Worm (Caenorhabditis elegans) whole organism, midembryonic: ENCODE results near the gene pho-6.

Experiments
- T22C8.4 ChIP-seq: fragments of 200-800 bp; sonication (Bioruptor generic); IDR thresholded peaks from 2 replicates; pipeline ENCODE4 v1.3.6; 2022; ENCODE audit warnings: missing genetic modification characterization, missing compliant biosample characterization
- flt-1 ChIP-seq: fragments of 200-800 bp; sonication (Bioruptor generic); IDR thresholded peaks from 2 replicates; pipeline ENCODE4 v1.3.6; 2022; ENCODE audit warnings: missing genetic modification characterization, missing compliant biosample characterization
- klf-2 ChIP-seq: fragments of 200-800 bp; sonication (Bioruptor generic); conservative IDR thresholded peaks from 2 replicates; pipeline ENCODE4 v1.3.6; 2022; ENCODE audit warnings: missing genetic modification reagents, missing genetic modification characterization, missing compliant biosample characterization
- med-1 ChIP-seq: sonication (generic microtip); optimal IDR thresholded peaks from 2 replicates; lab custom pipeline; 2017; ENCODE audit warnings: missing genetic modification characterization, mild to moderate bottlenecking, missing compliant biosample characterization, antibody characterized with exemption, missing genetic modification reagents; ENCODE audit not compliant: insufficient read depth
- ref-1 ChIP-seq: fragments of 200-800 bp; sonication (Bioruptor generic); conservative IDR thresholded peaks from 2 replicates; pipeline ENCODE4 v1.3.6; 2022; ENCODE audit warnings: missing genetic modification reagents, missing genetic modification characterization, missing compliant biosample characterization
- tab-1 ChIP-seq: fragments of 200-800 bp; sonication (Bioruptor generic); IDR thresholded peaks from 2 replicates; pipeline ENCODE4 v1.3.6; 2022; ENCODE audit warnings: missing genetic modification characterization, missing compliant biosample characterization
- ztf-23 ChIP-seq: fragments of 200-800 bp; sonication (Bioruptor generic); IDR thresholded peaks from 2 replicates; pipeline ENCODE4 v1.3.6; 2022; ENCODE audit warnings: missing genetic modification reagents, missing genetic modification characterization, missing compliant biosample characterization
- ztf-29 ChIP-seq: fragments of 200-800 bp; sonication (Bioruptor generic); IDR thresholded peaks from 2 replicates; pipeline ENCODE4 v1.3.6; 2022; ENCODE audit warnings: missing genetic modification reagents, missing genetic modification characterization, missing compliant biosample characterization

- TF ChIP-seq ztf-23 (no peak), T22C8.4 (no peak), med-1 (GFP tag; lab: Kevin White, UChicago) (no peak), tab-1 (GFP tag; lab: Robert Waterston, UW) (no peak), ztf-29 (GFP tag; lab: Robert Waterston, UW) (no peak), klf-2 (no peak), flt-1 (GFP tag; lab: Robert Waterston, UW) (no peak), ref-1 (GFP tag; lab: Robert Waterston, UW) (no peak)
Observed at ce11 chrV:8413432-8414021, 19.3 kb upstream of the pho-6 start, which contains the start of gene vha-18.
